Fruit fly (Drosophila melanogaster) whole organism, prepupa: ENCODE data around the gene arg.

Experiments
- CG6163 ChIP-seq: fragments of 200-800 bp; sonication (Bioruptor generic); IDR thresholded peaks from 3 replicates; pipeline ENCODE4 v1.3.6; 2022; ENCODE audit warnings: missing biosample characterization, missing genetic modification characterization
- CG6808 ChIP-seq: fragments of 200-800 bp; sonication (Bioruptor generic); optimal IDR thresholded peaks from 3 replicates; lab custom pipeline; 2017; ENCODE audit warnings: missing biosample characterization, missing genetic modification characterization, mild to moderate bottlenecking, moderate library complexity, missing genetic modification reagents
- CG6854 ChIP-seq: fragments of 200-800 bp; sonication (Bioruptor generic); optimal IDR thresholded peaks from 2 replicates; lab custom pipeline; 2017; ENCODE audit warnings: missing biosample characterization, mild to moderate bottlenecking, missing genetic modification characterization
- CG8319 ChIP-seq: fragments of 200-800 bp; sonication (Bioruptor generic); optimal IDR thresholded peaks from 3 replicates; lab custom pipeline; 2016; ENCODE audit warnings: missing biosample characterization, missing genetic modification characterization
- CG8632 ChIP-seq: fragments of 200-800 bp; sonication (Bioruptor generic); optimal IDR thresholded peaks from 3 replicates; lab custom pipeline; 2016; ENCODE audit warnings: missing biosample characterization, missing genetic modification characterization
- Ets21C ChIP-seq: fragments of 200-800 bp; sonication (Bioruptor generic); optimal IDR thresholded peaks from 3 replicates; lab custom pipeline; 2016; ENCODE audit warnings: missing biosample characterization, missing genetic modification characterization
- Hr4 ChIP-seq: fragments of 200-800 bp; sonication (Bioruptor generic); optimal IDR thresholded peaks from 3 replicates; lab custom pipeline; 2016; ENCODE audit warnings: missing biosample characterization, missing genetic modification characterization
- Sox102F ChIP-seq: fragments of 200-800 bp; sonication (Bioruptor generic); optimal IDR thresholded peaks from 2 replicates; lab custom pipeline; 2016; ENCODE audit warnings: missing biosample characterization, mild to moderate bottlenecking, missing genetic modification characterization
- achi ChIP-seq: fragments of 200-800 bp; sonication (Bioruptor generic); optimal IDR thresholded peaks from 3 replicates; lab custom pipeline; 2016; ENCODE audit warnings: missing biosample characterization, missing genetic modification characterization
- acj6 ChIP-seq: fragments of 200-800 bp; sonication (Bioruptor generic); optimal IDR thresholded peaks from 3 replicates; lab custom pipeline; 2016; ENCODE audit warnings: missing biosample characterization, missing genetic modification characterization
- eg ChIP-seq: fragments of 200-800 bp; sonication (Bioruptor generic); IDR thresholded peaks from 3 replicates; pipeline ENCODE4 v1.3.6; 2022; ENCODE audit warnings: missing biosample characterization, missing genetic modification characterization
- net ChIP-seq: fragments of 200-800 bp; sonication (Bioruptor generic); optimal IDR thresholded peaks from 3 replicates; lab custom pipeline; 2016; ENCODE audit warnings: missing biosample characterization, missing genetic modification characterization

- TF ChIP-seq net (GFP tag; lab: Kevin White, UChicago) (no peak), CG6808 (GFP tag; lab: Kevin White, UChicago) (no peak), CG8632 (no peak), Hr4 (GFP tag; lab: Kevin White, UChicago) (no peak), CG6163 (no peak), eg (GFP tag; lab: Robert Waterston, UW) (no peak), Ets21C (GFP tag; lab: Kevin White, UChicago) (no peak), acj6 (GFP tag; lab: Kevin White, UChicago) (no peak), Sox102F (GFP tag; lab: Kevin White, UChicago) (no peak), achi (no peak), CG8319 (no peak), CG6854 (GFP tag; lab: Kevin White, UChicago) (no peak)
Measured at dm6 chrX:460447-460846, 48.8 kb upstream of the arg start, which contains the start of gene ase.
